Worm (Caenorhabditis elegans) whole organism, L4 larva: ENCODE results near the gene got-2.2.
A peak's percentile ranks its signal among the peaks of the same experiment; 100 is the strongest.

ENCODE experiments used
- D1046.2 ChIP-seq: fragments of 200-800 bp; sonication (Bioruptor generic); IDR thresholded peaks from 2 replicates; pipeline ENCODE4 v1.3.6; 2022; ENCODE audit warnings: missing genetic modification characterization, missing compliant biosample characterization
- F26F4.8 ChIP-seq: fragments of 200-800 bp; sonication (Bioruptor generic); conservative IDR thresholded peaks from 2 replicates; pipeline ENCODE4 v1.3.6; 2022; ENCODE audit warnings: missing genetic modification characterization, missing compliant biosample characterization
- F37D6.2 ChIP-seq: sonication (generic microtip); optimal IDR thresholded peaks from 2 replicates; lab custom pipeline; 2016; ENCODE audit warnings: mild to moderate bottlenecking, missing genetic modification characterization, missing compliant biosample characterization
- F44E2.7 ChIP-seq: fragments of 200-800 bp; sonication (Bioruptor generic); IDR thresholded peaks from 2 replicates; pipeline ENCODE4 v2.1.2; 2022; ENCODE audit warnings: missing genetic modification characterization, missing compliant biosample characterization
- Y75B8A.6 ChIP-seq: fragments of 200-800 bp; sonication (Bioruptor generic); IDR thresholded peaks from 2 replicates; pipeline ENCODE4 v1.3.6; 2022; ENCODE audit warnings: missing genetic modification reagents, missing genetic modification characterization, missing compliant biosample characterization
- ama-1 ChIP-seq: fragments of 150-350 bp; optimal IDR thresholded peaks from 2 replicates; lab custom pipeline; 2014; ENCODE audit warnings: inconsistent platforms, mixed read lengths
- ceh-28 ChIP-seq: fragments of 150-350 bp; optimal IDR thresholded peaks from 2 replicates; lab custom pipeline; 2014; ENCODE audit warnings: missing biosample characterization, missing genetic modification reagents, missing genetic modification characterization
- ceh-32 ChIP-seq: sonication (generic microtip); optimal IDR thresholded peaks from 2 replicates; lab custom pipeline; 2016; ENCODE audit warnings: mild to moderate bottlenecking, missing genetic modification characterization, missing compliant biosample characterization; ENCODE audit not compliant: poor library complexity
- ctbp-1 ChIP-seq: fragments of 200-800 bp; sonication (Bioruptor generic); IDR thresholded peaks from 2 replicates; pipeline ENCODE4 v1.3.6; 2022; ENCODE audit warnings: missing genetic modification reagents, missing genetic modification characterization, missing compliant biosample characterization
- daf-16 ChIP-seq, 3 experiments: sonication (generic microtip); optimal IDR thresholded peaks; 2 replicates each; lab custom pipeline; 2016 to 2017; ENCODE audit warnings: missing genetic modification characterization in 3 of 3, missing genetic modification reagents in 3 of 3, mild to moderate bottlenecking in 2 of 3, missing compliant biosample characterization in 2 of 3, missing biosample characterization in 1 of 3, moderate library complexity in 1 of 3
- dmd-6 ChIP-seq: fragments of 200-800 bp; sonication (Bioruptor generic); IDR thresholded peaks from 2 replicates; pipeline ENCODE4 v1.3.6; 2022; ENCODE audit warnings: missing genetic modification reagents, missing genetic modification characterization, missing compliant biosample characterization
- dmd-8 ChIP-seq: fragments of 200-800 bp; sonication (Bioruptor generic); IDR thresholded peaks from 2 replicates; pipeline ENCODE4 v1.3.6; 2022; ENCODE audit warnings: missing genetic modification characterization, missing compliant biosample characterization
- dpl-1 ChIP-seq: fragments of 150-350 bp; optimal IDR thresholded peaks from 2 replicates; lab custom pipeline; 2014; ENCODE audit warnings: missing biosample characterization, missing genetic modification reagents, missing genetic modification characterization
- dve-1 ChIP-seq: sonication (generic microtip); optimal IDR thresholded peaks from 2 replicates; lab custom pipeline; 2017; ENCODE audit warnings: antibody characterized with exemption, mild to moderate bottlenecking, missing genetic modification characterization, missing compliant biosample characterization; ENCODE audit not compliant: insufficient read depth
- egl-43 ChIP-seq: fragments of 200-800 bp; sonication (Bioruptor generic); IDR thresholded peaks from 2 replicates; pipeline ENCODE4 v1.3.6; 2022; ENCODE audit warnings: missing genetic modification reagents, missing genetic modification characterization, missing compliant biosample characterization
- fkh-10 ChIP-seq: fragments of 150-350 bp; optimal IDR thresholded peaks from 2 replicates; lab custom pipeline; 2014; ENCODE audit warnings: missing biosample characterization, missing genetic modification reagents, missing genetic modification characterization
- hif-1 ChIP-seq, 2 experiments: sonication (generic microtip); optimal IDR thresholded peaks; 2 replicates each; lab custom pipeline; 2016 to 2017; ENCODE audit warnings: missing compliant biosample characterization in 2 of 2, missing genetic modification characterization in 2 of 2, missing genetic modification reagents in 2 of 2, missing genotype in 2 of 2, mild to moderate bottlenecking in 1 of 2
- hlh-30 ChIP-seq: sonication (generic microtip); optimal IDR thresholded peaks from 2 replicates; lab custom pipeline; 2017; ENCODE audit warnings: antibody characterized with exemption, mild to moderate bottlenecking, missing genetic modification characterization, missing compliant biosample characterization; ENCODE audit not compliant: insufficient read depth
- hmg-1.1 ChIP-seq: fragments of 200-800 bp; sonication (Bioruptor generic); IDR thresholded peaks from 2 replicates; pipeline ENCODE4 v1.3.6; 2022; ENCODE audit warnings: missing genetic modification reagents, missing genetic modification characterization, missing compliant biosample characterization
- lin-1 ChIP-seq: fragments of 200-800 bp; sonication (Bioruptor generic); IDR thresholded peaks from 2 replicates; pipeline ENCODE4 v1.3.6; 2022; ENCODE audit warnings: missing genetic modification reagents, missing genetic modification characterization, missing compliant biosample characterization
- lin-15B ChIP-seq: fragments of 150-350 bp; sonication (generic microtip); optimal IDR thresholded peaks from 3 replicates; lab custom pipeline; 2014; ENCODE audit warnings: missing biosample characterization, missing genetic modification characterization
- lin-38 ChIP-seq: fragments of 200-800 bp; sonication (Bioruptor generic); IDR thresholded peaks from 2 replicates; pipeline ENCODE4 v1.3.6; 2022; ENCODE audit warnings: missing genetic modification reagents, missing genetic modification characterization, missing compliant biosample characterization
- lir-3 ChIP-seq: sonication (generic microtip); optimal IDR thresholded peaks from 2 replicates; lab custom pipeline; 2016; ENCODE audit warnings: mild to moderate bottlenecking, missing genetic modification characterization, missing compliant biosample characterization
- madf-5 ChIP-seq, 2 experiments: fragments of 200-800 bp; sonication (Bioruptor generic); IDR thresholded peaks; 2 replicates each; pipeline ENCODE4 v1.3.6; 2022; ENCODE audit warnings: missing compliant biosample characterization in 2 of 2, missing genetic modification characterization in 2 of 2
- madf-9 ChIP-seq: fragments of 200-800 bp; sonication (Bioruptor generic); conservative IDR thresholded peaks from 2 replicates; pipeline ENCODE4 v1.3.6; 2022; ENCODE audit warnings: missing genetic modification reagents, missing genetic modification characterization, missing compliant biosample characterization
- mxl-2 ChIP-seq: fragments of 200-800 bp; sonication (Bioruptor generic); conservative IDR thresholded peaks from 2 replicates; pipeline ENCODE4 v1.3.6; 2022; ENCODE audit warnings: missing genetic modification reagents, missing genetic modification characterization, missing compliant biosample characterization
- nhr-10 ChIP-seq: fragments of 150-350 bp; optimal IDR thresholded peaks from 2 replicates; lab custom pipeline; 2014; ENCODE audit warnings: missing biosample characterization, missing genetic modification characterization
- nhr-11 ChIP-seq: fragments of 150-350 bp; optimal IDR thresholded peaks from 2 replicates; lab custom pipeline; 2014; ENCODE audit warnings: missing biosample characterization, missing genetic modification characterization
- nhr-25 ChIP-seq: sonication (generic microtip); optimal IDR thresholded peaks from 2 replicates; lab custom pipeline; 2017; ENCODE audit warnings: missing genetic modification characterization, mild to moderate bottlenecking, missing compliant biosample characterization, antibody characterized with exemption, moderate library complexity, borderline replicate concordance; ENCODE audit not compliant: insufficient read depth
- nhr-48 ChIP-seq: sonication (generic microtip); optimal IDR thresholded peaks from 2 replicates; lab custom pipeline; 2016; ENCODE audit warnings: mild to moderate bottlenecking, missing genetic modification characterization, missing compliant biosample characterization
- pha-4 ChIP-seq, 2 experiments: fragments of 150-350 bp in 1 of 2; fragments of 200-800 bp in 1 of 2; sonication (Bioruptor generic) in 1 of 2; IDR thresholded peaks in 1 of 2; optimal IDR thresholded peaks in 1 of 2; 2 replicates each; pipeline versions ENCODE4 v1.3.6 to Lab custom; 2014 to 2022; ENCODE audit warnings: missing genetic modification characterization in 2 of 2, missing genetic modification reagents in 2 of 2, missing biosample characterization in 1 of 2, missing compliant biosample characterization in 1 of 2
- rbr-2 ChIP-seq: sonication (generic microtip); optimal IDR thresholded peaks from 2 replicates; lab custom pipeline; 2016; ENCODE audit warnings: missing genotype, missing genetic modification characterization, missing compliant biosample characterization
- saeg-2 ChIP-seq: fragments of 200-800 bp; sonication (Bioruptor generic); IDR thresholded peaks from 2 replicates; pipeline ENCODE4 v1.3.6; 2022; ENCODE audit warnings: missing genetic modification reagents, missing genetic modification characterization, missing compliant biosample characterization
- set-16 ChIP-seq: fragments of 200-800 bp; sonication (Bioruptor generic); IDR thresholded peaks from 2 replicates; pipeline ENCODE4 v1.3.6; 2022; ENCODE audit warnings: missing genetic modification reagents, missing genetic modification characterization, missing compliant biosample characterization
- skn-1 ChIP-seq: fragments of 150-350 bp; optimal IDR thresholded peaks from 2 replicates; lab custom pipeline; 2014; ENCODE audit warnings: missing biosample characterization, missing genetic modification characterization
- spr-1 ChIP-seq: sonication (generic microtip); optimal IDR thresholded peaks from 2 replicates; lab custom pipeline; 2016; ENCODE audit warnings: mild to moderate bottlenecking, missing genetic modification characterization, missing compliant biosample characterization
- zag-1 ChIP-seq: fragments of 150-350 bp; optimal IDR thresholded peaks from 2 replicates; lab custom pipeline; 2014; ENCODE audit warnings: missing biosample characterization, missing genetic modification characterization

Gene got-2.2

ce11 chrX:6219892-6220291 is 20.9 kb upstream of the got-2.2 start (continued):
- TF ChIP-seq lin-1 (peak; percentile 34; the same call in 1 of the 2 replicates), lin-38 (GFP tag; lab: Robert Waterston, UW) (no peak; the same call in 1 of the 2 replicates), Y75B8A.6 (GFP tag; lab: Robert Waterston, UW) (no peak), F44E2.7 (peak; percentile 62; the same call in 1 of the 2 replicates), hmg-1.1 (GFP tag; lab: Robert Waterston, UW) (peak; percentile 73), rbr-2 (tag; lab: Kevin White, UChicago) (peak; percentile 61), nhr-48 (tag; lab: Kevin White, UChicago) (peak; percentile 64), saeg-2 (GFP tag; lab: Robert Waterston, UW) (0 out of 2 replicates have a peak, but pooled peaks have one; percentile 12), dmd-8 (0 out of 2 replicates have a peak, but pooled peaks have one; percentile 63), madf-9 (peak; percentile 56), madf-5 (GFP tag; IDR thresholded peaks at IDR 0.05; lab: Robert Waterston, UW) (0 out of 4 replicates have a peak, but pooled peaks have one; percentile 26 to 71), lin-15B (tag; lab: Kevin White, UChicago) (no peak), hif-1 (tag; optimal IDR thresholded peaks at IDR 0.05; lab: Kevin White, UChicago) (peak; percentile 27 to 57), nhr-11 (tag; lab: Kevin White, UChicago) (no peak), spr-1 (peak; percentile 26), nhr-25 (tag; lab: Kevin White, UChicago) (peak; percentile 24), dve-1 (peak; percentile 31), dmd-6 (GFP tag; lab: Robert Waterston, UW) (peak; percentile 34; the same call in 1 of the 2 replicates), ceh-28 (tag; lab: Kevin White, UChicago) (no peak), lir-3 (tag; lab: Kevin White, UChicago) (peak; percentile 68), F37D6.2 (no peak), skn-1 (no peak), ama-1 (lab: Kevin White, UChicago) (no peak), pha-4 (GFP tag; IDR thresholded peaks at IDR 0.05; lab: Robert Waterston, UW) (no peak; the same call in 1 of the 2 replicates), pha-4 (tag; optimal IDR thresholded peaks at IDR 0.05; lab: Kevin White, UChicago) (no peak), ceh-32 (tag; lab: Kevin White, UChicago) (no peak), fkh-10 (no peak), mxl-2 (GFP tag; lab: Robert Waterston, UW) (no peak)

- no peak for TF ChIP-seq lin-38 (GFP tag; lab: Robert Waterston, UW)
- no peak for TF ChIP-seq nhr-48 (tag; lab: Kevin White, UChicago)
- no peak for TF ChIP-seq F26F4.8 (GFP tag; lab: Robert Waterston, UW)
- no peak for TF ChIP-seq egl-43 (GFP tag; lab: Robert Waterston, UW)
- no peak for TF ChIP-seq D1046.2 (GFP tag; lab: Robert Waterston, UW)
- no peak for TF ChIP-seq daf-16 (GFP tag; optimal IDR thresholded peaks at IDR 0.05; lab: Kevin White, UChicago)
- TF ChIP-seq daf-16 (tag; optimal IDR thresholded peaks at IDR 0.05; lab: Kevin White, UChicago), result no peak
- TF ChIP-seq nhr-10 (tag; lab: Kevin White, UChicago), result no peak
- no peak for TF ChIP-seq zag-1 (tag; lab: Kevin White, UChicago)
- TF ChIP-seq ctbp-1, result no peak
- TF ChIP-seq dpl-1, result no peak
- TF ChIP-seq set-16 (GFP tag; lab: Robert Waterston, UW), result no peak
- no peak for TF ChIP-seq ceh-32 (tag; lab: Kevin White, UChicago)
- TF ChIP-seq hlh-30 (tag; lab: Kevin White, UChicago), result no peak
- TF ChIP-seq, all 104 proteins: peak for 0
These were observed 19.7 kb upstream of the got-2.2 start for ce11 chrX:6221097-6221496.
